Fruit fly (Drosophila melanogaster) whole organism, prepupa: ENCODE results near the gene Larp4B.

Experiments
- CG11294 ChIP-seq: fragments of 200-800 bp; sonication (Bioruptor generic); IDR thresholded peaks from 2 replicates; pipeline ENCODE4 v1.3.6; 2022; ENCODE audit warnings: missing biosample characterization, missing genetic modification characterization
- Ets96B ChIP-seq: fragments of 200-800 bp; optimal IDR thresholded peaks from 2 replicates; lab custom pipeline; 2019; ENCODE audit warnings: missing biosample characterization, mild to moderate bottlenecking, missing genetic modification characterization, moderate library complexity
- OdsH ChIP-seq: fragments of 200-800 bp; sonication (Bioruptor generic); optimal IDR thresholded peaks from 3 replicates; lab custom pipeline; 2016; ENCODE audit warnings: missing biosample characterization, missing genetic modification characterization
- pdm3 ChIP-seq: fragments of 200-800 bp; sonication (Bioruptor generic); optimal IDR thresholded peaks from 3 replicates; lab custom pipeline; 2016; ENCODE audit warnings: missing biosample characterization, missing genetic modification characterization

- no peak for TF ChIP-seq CG11294
- TF ChIP-seq OdsH (GFP tag; lab: Kevin White, UChicago) = no peak
- no peak for TF ChIP-seq pdm3 (GFP tag; lab: Kevin White, UChicago)
- TF ChIP-seq Ets96B (tag; lab: Kevin White, UChicago) = no peak
Observed at dm6 chr3L:3226458-3226783, 1.8 kb downstream of the Larp4B start.
